Worm (Caenorhabditis elegans): ENCODE results near the gene ZC204.12.
"Not testable (repeated sequence)": the region's sequence is repeated elsewhere in the genome, so short reads cannot be mapped to it uniquely, and the experiment has no call there.

Gene ZC204.12

ce11 chrII:1644777-1645348 is 12.2 kb downstream of the ZC204.12 start, which contains the start of gene ZC204.6:
ZC204.6 (minus strand) TSS chrII:1644827.
- TF ChIP-seq mls-2 (tag; optimal IDR thresholded peaks at IDR 0.05), result no peak
- no peak for TF ChIP-seq elt-1 (tag; optimal IDR thresholded peaks at IDR 0.05; ENCODE audit: borderline replicate concordance, insufficient read depth)
- no peak for TF ChIP-seq lin-13 (tag; optimal IDR thresholded peaks at IDR 0.05)
- TF ChIP-seq flh-1 (GFP tag; optimal IDR thresholded peaks at IDR 0.05), result no peak
- no peak for TF ChIP-seq drap-1 (GFP tag; optimal IDR thresholded peaks at IDR 0.05)
- no peak for TF ChIP-seq mep-1 (tag; optimal IDR thresholded peaks at IDR 0.05)
- TF ChIP-seq lin-32 (GFP tag; optimal IDR thresholded peaks at IDR 0.05), result no peak
- TF ChIP-seq nhr-76 (tag; optimal IDR thresholded peaks at IDR 0.05), result no peak

DNA sequence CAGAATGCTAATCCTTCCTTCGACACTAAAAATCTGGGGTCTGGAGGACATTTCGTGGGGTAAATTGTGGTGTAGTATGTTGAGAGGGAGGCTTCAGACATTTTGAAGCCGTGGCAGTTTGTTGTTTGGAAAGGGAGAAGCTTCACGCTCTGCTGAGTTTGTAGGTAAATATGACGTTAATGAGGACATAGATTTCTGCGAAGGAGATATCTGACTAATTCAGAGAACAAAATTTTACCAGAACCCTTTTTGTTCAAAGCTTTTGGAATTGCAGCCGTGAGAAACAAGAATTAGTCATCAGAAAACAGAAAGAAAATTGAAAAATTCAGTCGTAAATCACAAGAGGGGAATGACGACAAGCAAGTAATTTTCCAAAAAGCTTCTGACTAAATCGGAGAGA is 16.6 kb downstream of the ZC204.12 start, which contains the start of gene srh-72:
TSS of gene srh-72 (minus strand) at position 101 of the 400 bp plus-strand sequence.
- no peak for TF ChIP-seq ces-1 (GFP tag; optimal IDR thresholded peaks at IDR 0.05)
- no peak for TF ChIP-seq flh-1 (GFP tag; optimal IDR thresholded peaks at IDR 0.05)
- no peak for TF ChIP-seq tbx-8 (GFP tag; optimal IDR thresholded peaks at IDR 0.05)
- no peak for TF ChIP-seq zip-8 (tag; optimal IDR thresholded peaks at IDR 0.05)
- TF ChIP-seq sptf-1 (tag; optimal IDR thresholded peaks at IDR 0.05), result no peak
- TF ChIP-seq mls-2 (tag; optimal IDR thresholded peaks at IDR 0.05), result no peak
- TF ChIP-seq nhr-28 (tag; optimal IDR thresholded peaks at IDR 0.05), result no peak
- no peak for TF ChIP-seq ceh-39 (tag; optimal IDR thresholded peaks at IDR 0.05)
- TF ChIP-seq nhr-12 (tag; optimal IDR thresholded peaks at IDR 0.05), result no peak
- no peak for TF ChIP-seq mep-1 (tag; optimal IDR thresholded peaks at IDR 0.05)

DNA sequence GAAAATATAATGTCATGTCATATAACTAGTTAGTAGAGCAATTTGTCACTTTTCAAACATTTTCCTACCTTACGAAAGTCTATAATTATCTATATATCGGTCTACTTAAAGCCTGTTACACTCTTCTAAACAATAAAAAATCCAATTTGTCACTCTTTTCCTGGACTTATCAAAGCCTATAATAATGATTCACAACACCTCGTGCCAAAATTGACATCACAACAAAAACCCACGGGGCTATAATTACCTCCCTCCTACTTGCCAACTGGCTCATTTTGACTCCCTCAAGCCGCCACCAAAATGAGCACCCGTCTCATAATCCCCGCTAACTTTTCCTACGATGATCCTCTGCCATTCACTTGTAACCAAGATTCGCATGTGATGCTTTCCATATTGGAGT is 20.7 kb downstream of the ZC204.12 start, which contains the start of gene srg-20:
TSS of gene srg-20 (plus strand) at position 301 of the 400 bp plus-strand sequence.
- TF ChIP-seq elt-3, ztf-11, nhr-2 (tag; optimal IDR thresholded peaks at IDR 0.05): not testable (repeated sequence)

ce11 chrII:1635969-1636368 is 21.1 kb downstream of the ZC204.12 start:
- TF ChIP-seq mls-2 (tag; optimal IDR thresholded peaks at IDR 0.05) (no peak), sptf-1 (tag; optimal IDR thresholded peaks at IDR 0.05) (no peak), snpc-4 (tag; optimal IDR thresholded peaks at IDR 0.05) (no peak), nhr-237 (tag; optimal IDR thresholded peaks at IDR 0.05) (no peak), ztf-11 (tag; optimal IDR thresholded peaks at IDR 0.05) (no peak), unc-120 (tag; optimal IDR thresholded peaks at IDR 0.05; ENCODE audit: poor library complexity, severe bottlenecking) (no peak), lsy-2 (tag; optimal IDR thresholded peaks at IDR 0.05) (no peak), unc-39 (tag; optimal IDR thresholded peaks at IDR 0.05) (no peak), elt-1 (tag; optimal IDR thresholded peaks at IDR 0.05; ENCODE audit: borderline replicate concordance, insufficient read depth) (no peak), nhr-12 (tag; optimal IDR thresholded peaks at IDR 0.05) (no peak), flh-1 (GFP tag; optimal IDR thresholded peaks at IDR 0.05) (no peak), bed-3 (GFP tag; optimal IDR thresholded peaks at IDR 0.05) (no peak), blmp-1 (tag; optimal IDR thresholded peaks at IDR 0.05) (no peak)

DNA sequence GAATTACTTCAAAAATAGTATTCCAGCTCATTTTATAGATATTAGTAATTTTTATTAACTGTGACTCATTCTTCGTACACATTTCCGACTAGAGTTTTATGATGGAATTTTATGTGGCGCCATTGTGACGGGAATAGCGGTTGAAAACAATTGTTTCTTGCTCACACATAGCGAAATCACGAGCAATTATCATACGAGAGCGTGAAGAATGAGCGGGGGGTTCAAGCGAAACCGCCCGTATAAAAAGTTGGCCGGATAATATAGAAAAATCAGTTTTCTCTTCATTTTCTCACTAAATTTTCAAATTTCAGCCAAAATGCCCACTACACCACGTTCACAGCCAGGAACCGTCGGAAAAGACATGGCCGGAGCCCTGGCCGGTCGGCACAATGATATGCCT is 23.6 kb downstream of the ZC204.12 start, which contains the start of gene C08E3.1:
TSS of gene C08E3.1 (plus strand) at position 301 of the 400 bp plus-strand sequence.
- not testable (repeated sequence) for TF ChIP-seq unc-62 (GFP tag; optimal IDR thresholded peaks at IDR 0.05); nhr-2 (tag; optimal IDR thresholded peaks at IDR 0.05); ztf-11 (tag; optimal IDR thresholded peaks at IDR 0.05)

DNA sequence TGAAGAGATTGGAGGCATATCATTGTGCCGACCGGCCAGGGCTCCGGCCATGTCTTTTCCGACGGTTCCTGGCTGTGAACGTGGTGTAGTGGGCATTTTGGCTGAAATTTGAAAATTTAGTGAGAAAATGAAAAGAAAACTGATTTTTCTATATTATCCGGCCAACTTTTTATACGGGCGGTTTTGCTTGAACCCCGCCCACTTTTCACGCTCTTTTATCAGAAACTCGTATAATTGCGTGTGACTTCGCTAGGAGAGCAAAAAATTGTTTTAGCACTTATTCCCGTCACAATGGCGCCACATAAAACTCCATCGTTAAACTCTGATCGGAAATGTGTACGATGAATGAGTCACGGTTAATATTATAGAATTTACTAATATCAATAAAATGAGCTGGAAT is 24.9 kb downstream of the ZC204.12 start, which contains the start of gene C08E3.13:
TSS of gene C08E3.13 (minus strand) at position 101 of the 400 bp plus-strand sequence.
- not testable (repeated sequence) for TF ChIP-seq snpc-4 (tag; optimal IDR thresholded peaks at IDR 0.05); unc-39 (tag; optimal IDR thresholded peaks at IDR 0.05); flh-1 (GFP tag; optimal IDR thresholded peaks at IDR 0.05)

ce11 chrII:1627783-1628182 is 29.3 kb downstream of the ZC204.12 start, which contains the start of gene C08E3.15:
C08E3.15 (minus strand) TSS chrII:1627883.
- TF ChIP-seq ham-2, ces-1, unc-62 (GFP tag; optimal IDR thresholded peaks at IDR 0.05): not testable (repeated sequence)
